Worm (Caenorhabditis elegans) whole organism, L4 larva: ENCODE measurements around the gene arrd-14.

Source experiments
- D1046.2 ChIP-seq: fragments of 200-800 bp; sonication (Bioruptor generic); IDR thresholded peaks from 2 replicates; pipeline ENCODE4 v1.3.6; 2022; ENCODE audit warnings: missing genetic modification characterization, missing compliant biosample characterization
- F44E2.7 ChIP-seq: fragments of 200-800 bp; sonication (Bioruptor generic); IDR thresholded peaks from 2 replicates; pipeline ENCODE4 v2.1.2; 2022; ENCODE audit warnings: missing genetic modification characterization, missing compliant biosample characterization
- R02D3.7 ChIP-seq: fragments of 150-350 bp; sonication (generic microtip); optimal IDR thresholded peaks from 3 replicates; lab custom pipeline; 2014; ENCODE audit warnings: missing biosample characterization, missing genetic modification characterization
- T20F7.1 ChIP-seq: fragments of 200-800 bp; sonication (Bioruptor generic); optimal IDR thresholded peaks from 2 replicates; lab custom pipeline; 2018; ENCODE audit warnings: mild to moderate bottlenecking, missing genetic modification characterization, missing compliant biosample characterization
- arid-1 ChIP-seq: fragments of 200-800 bp; sonication (Bioruptor generic); conservative IDR thresholded peaks from 2 replicates; pipeline ENCODE4 v1.3.6; 2022; ENCODE audit warnings: missing genetic modification reagents, missing genetic modification characterization, missing compliant biosample characterization
- ceh-20 ChIP-seq: fragments of 200-800 bp; sonication (Bioruptor generic); IDR thresholded peaks from 2 replicates; pipeline ENCODE4 v1.3.6; 2022; ENCODE audit warnings: missing genetic modification reagents, missing genetic modification characterization, missing compliant biosample characterization
- ceh-32 ChIP-seq: sonication (generic microtip); optimal IDR thresholded peaks from 2 replicates; lab custom pipeline; 2016; ENCODE audit warnings: mild to moderate bottlenecking, missing genetic modification characterization, missing compliant biosample characterization; ENCODE audit not compliant: poor library complexity
- daf-12 ChIP-seq: fragments of 150-350 bp; optimal IDR thresholded peaks from 2 replicates; lab custom pipeline; 2014; ENCODE audit warnings: missing biosample characterization, missing genetic modification reagents, missing genetic modification characterization
- daf-16 ChIP-seq, 3 experiments: sonication (generic microtip); optimal IDR thresholded peaks; 2 replicates each; lab custom pipeline; 2016 to 2017; ENCODE audit warnings: missing genetic modification characterization in 3 of 3, missing genetic modification reagents in 3 of 3, mild to moderate bottlenecking in 2 of 3, missing compliant biosample characterization in 2 of 3, missing biosample characterization in 1 of 3, moderate library complexity in 1 of 3
- dmd-6 ChIP-seq: fragments of 200-800 bp; sonication (Bioruptor generic); IDR thresholded peaks from 2 replicates; pipeline ENCODE4 v1.3.6; 2022; ENCODE audit warnings: missing genetic modification reagents, missing genetic modification characterization, missing compliant biosample characterization
- duxl-1 ChIP-seq: sonication (generic microtip); optimal IDR thresholded peaks from 2 replicates; lab custom pipeline; 2016; ENCODE audit warnings: mild to moderate bottlenecking, missing genetic modification characterization, moderate library complexity, missing compliant biosample characterization; ENCODE audit not compliant: poor library complexity
- dve-1 ChIP-seq: sonication (generic microtip); optimal IDR thresholded peaks from 2 replicates; lab custom pipeline; 2017; ENCODE audit warnings: antibody characterized with exemption, mild to moderate bottlenecking, missing genetic modification characterization, missing compliant biosample characterization; ENCODE audit not compliant: insufficient read depth
- egl-27 ChIP-seq: sonication (generic microtip); optimal IDR thresholded peaks from 3 replicates; lab custom pipeline; 2017; ENCODE audit warnings: missing biosample characterization, missing genetic modification reagents, missing genetic modification characterization
- gei-8 ChIP-seq: fragments of 200-800 bp; sonication (Bioruptor generic); optimal IDR thresholded peaks from 2 replicates; lab custom pipeline; 2018; ENCODE audit warnings: mild to moderate bottlenecking, missing genetic modification characterization, missing compliant biosample characterization
- hif-1 ChIP-seq, 2 experiments: sonication (generic microtip); optimal IDR thresholded peaks; 2 replicates each; lab custom pipeline; 2016 to 2017; ENCODE audit warnings: missing compliant biosample characterization in 2 of 2, missing genetic modification characterization in 2 of 2, missing genetic modification reagents in 2 of 2, missing genotype in 2 of 2, mild to moderate bottlenecking in 1 of 2
- hlh-11 ChIP-seq: fragments of 200-800 bp; sonication (Bioruptor generic); optimal IDR thresholded peaks from 2 replicates; lab custom pipeline; 2018; ENCODE audit warnings: mild to moderate bottlenecking, missing genetic modification characterization, missing compliant biosample characterization
- hlh-30 ChIP-seq: sonication (generic microtip); optimal IDR thresholded peaks from 2 replicates; lab custom pipeline; 2017; ENCODE audit warnings: antibody characterized with exemption, mild to moderate bottlenecking, missing genetic modification characterization, missing compliant biosample characterization; ENCODE audit not compliant: insufficient read depth
- lsy-2 ChIP-seq, 2 experiments: fragments of 150-350 bp in 1 of 2; sonication (generic microtip) in 1 of 2; optimal IDR thresholded peaks; 2 replicates each; lab custom pipeline; 2014 to 2017; ENCODE audit warnings: missing biosample characterization in 2 of 2, missing genetic modification characterization in 2 of 2
- madf-9 ChIP-seq: fragments of 200-800 bp; sonication (Bioruptor generic); conservative IDR thresholded peaks from 2 replicates; pipeline ENCODE4 v1.3.6; 2022; ENCODE audit warnings: missing genetic modification reagents, missing genetic modification characterization, missing compliant biosample characterization
- mdl-1 ChIP-seq, 2 experiments: fragments of 150-350 bp in 1 of 2; sonication (generic microtip) in 1 of 2; optimal IDR thresholded peaks; 2 replicates each; lab custom pipeline; 2014 to 2017; ENCODE audit warnings: missing biosample characterization in 2 of 2, missing genetic modification characterization in 2 of 2
- mxl-2 ChIP-seq: fragments of 200-800 bp; sonication (Bioruptor generic); conservative IDR thresholded peaks from 2 replicates; pipeline ENCODE4 v1.3.6; 2022; ENCODE audit warnings: missing genetic modification reagents, missing genetic modification characterization, missing compliant biosample characterization
- nhr-102 ChIP-seq: sonication (generic microtip); optimal IDR thresholded peaks from 2 replicates; lab custom pipeline; 2016; ENCODE audit warnings: mild to moderate bottlenecking, missing genetic modification characterization, moderate library complexity, missing compliant biosample characterization
- nhr-25 ChIP-seq: sonication (generic microtip); optimal IDR thresholded peaks from 2 replicates; lab custom pipeline; 2017; ENCODE audit warnings: missing genetic modification characterization, mild to moderate bottlenecking, missing compliant biosample characterization, antibody characterized with exemption, moderate library complexity, borderline replicate concordance; ENCODE audit not compliant: insufficient read depth
- nhr-28 ChIP-seq: fragments of 150-350 bp; optimal IDR thresholded peaks from 2 replicates; lab custom pipeline; 2014; ENCODE audit warnings: missing biosample characterization, missing genetic modification characterization
- nhr-42 ChIP-seq: fragments of 200-800 bp; sonication (Bioruptor generic); IDR thresholded peaks from 2 replicates; pipeline ENCODE4 v1.3.6; 2022; ENCODE audit warnings: missing genetic modification characterization, missing compliant biosample characterization
- nhr-48 ChIP-seq: sonication (generic microtip); optimal IDR thresholded peaks from 2 replicates; lab custom pipeline; 2016; ENCODE audit warnings: mild to moderate bottlenecking, missing genetic modification characterization, missing compliant biosample characterization
- sdz-12 ChIP-seq: fragments of 200-800 bp; sonication (Bioruptor generic); optimal IDR thresholded peaks from 2 replicates; lab custom pipeline; 2018; ENCODE audit warnings: mild to moderate bottlenecking, missing genetic modification characterization, missing compliant biosample characterization
- snpc-1.2 ChIP-seq: fragments of 200-800 bp; sonication (Bioruptor generic); IDR thresholded peaks from 2 replicates; pipeline ENCODE4 v1.3.6; 2022; ENCODE audit warnings: missing genetic modification reagents, missing genetic modification characterization, missing compliant biosample characterization
- spr-1 ChIP-seq: sonication (generic microtip); optimal IDR thresholded peaks from 2 replicates; lab custom pipeline; 2016; ENCODE audit warnings: mild to moderate bottlenecking, missing genetic modification characterization, missing compliant biosample characterization
- tag-97 ChIP-seq: fragments of 200-800 bp; sonication (Bioruptor generic); IDR thresholded peaks from 2 replicates; pipeline ENCODE4 v1.3.6; 2022; ENCODE audit warnings: missing genetic modification characterization, missing compliant biosample characterization
- ztf-11 ChIP-seq: fragments of 150-350 bp; optimal IDR thresholded peaks from 2 replicates; lab custom pipeline; 2014; ENCODE audit warnings: missing biosample characterization, missing genetic modification characterization

The arrd-14 gene

DNA sequence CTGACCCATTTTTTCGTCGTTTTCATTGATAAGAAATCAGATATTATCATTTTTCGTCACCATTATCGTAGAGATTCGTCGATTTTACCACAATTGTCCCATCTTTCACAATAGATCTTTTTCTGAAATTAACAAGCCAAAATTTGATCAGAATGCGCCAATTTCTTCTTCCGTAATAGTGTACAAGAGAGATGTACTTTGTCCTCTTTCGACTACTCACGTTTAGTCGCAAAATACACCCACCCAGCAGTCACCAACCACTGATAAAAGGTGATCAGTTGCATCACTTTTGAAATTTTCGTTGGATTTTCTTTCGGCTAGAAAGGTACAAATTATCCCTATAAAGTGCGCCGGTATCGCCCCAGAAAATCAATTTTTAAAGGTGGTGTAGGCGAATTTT lies 19.5 kb upstream of the arrd-14 start:
- no peak for TF ChIP-seq D1046.2 (GFP tag; lab: Robert Waterston, UW)
- no peak for TF ChIP-seq mdl-1 (tag; optimal IDR thresholded peaks at IDR 0.05; lab: Kevin White, UChicago)
- TF ChIP-seq F44E2.7 (GFP tag; lab: Robert Waterston, UW): no peak
- TF ChIP-seq daf-16 (GFP tag; optimal IDR thresholded peaks at IDR 0.05; lab: Kevin White, UChicago): no peak
- TF ChIP-seq daf-16 (tag; optimal IDR thresholded peaks at IDR 0.05; lab: Kevin White, UChicago): peak; percentile 41
- no peak for TF ChIP-seq mxl-2 (GFP tag; lab: Robert Waterston, UW)
- no peak for TF ChIP-seq nhr-48 (tag; lab: Kevin White, UChicago)
- TF ChIP-seq dmd-6 (GFP tag; lab: Robert Waterston, UW): 0 out of 2 replicates have a peak, but pooled peaks have one; percentile 12
- no peak for TF ChIP-seq arid-1 (GFP tag; lab: Robert Waterston, UW)
- TF ChIP-seq nhr-42: no peak
- TF ChIP-seq nhr-25 (tag; lab: Kevin White, UChicago): no peak
- TF ChIP-seq ztf-11 (tag; lab: Kevin White, UChicago): no peak
- TF ChIP-seq spr-1 (tag; lab: Kevin White, UChicago): no peak
- TF ChIP-seq tag-97: no peak
- TF ChIP-seq madf-9 (GFP tag; lab: Robert Waterston, UW): no peak
- no peak for TF ChIP-seq ceh-32 (tag; lab: Kevin White, UChicago)
- no peak for TF ChIP-seq ceh-20
- TF ChIP-seq egl-27 (tag; lab: Kevin White, UChicago): no peak
- TF ChIP-seq lsy-2 (tag; optimal IDR thresholded peaks at IDR 0.05; lab: Kevin White, UChicago): no peak
- peak in 1 of 2 experiments; percentile 96 for TF ChIP-seq hif-1 (tag; optimal IDR thresholded peaks at IDR 0.05; lab: Kevin White, UChicago)

DNA sequence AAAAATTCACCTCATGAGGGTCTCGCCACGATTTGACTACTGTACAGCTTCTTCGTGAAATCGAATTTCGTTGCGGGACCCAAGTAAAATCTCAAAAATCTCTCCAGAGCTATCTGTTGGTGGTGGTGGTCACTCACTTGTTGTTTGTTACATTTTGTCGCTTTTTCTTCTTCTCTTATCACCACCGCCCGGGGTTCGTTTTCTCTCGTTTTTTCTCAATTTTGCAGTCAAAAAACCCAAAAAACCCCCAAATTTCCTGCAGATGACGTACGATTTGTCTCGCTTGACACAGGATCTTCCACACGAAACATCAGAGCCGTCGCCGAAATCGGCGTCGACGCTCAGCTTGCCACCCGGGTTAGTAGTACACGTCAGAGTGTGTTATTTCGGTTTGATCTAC lies 16.0 kb upstream of the arrd-14 start, which contains the start of gene R06B9.5:
R06B9.5 (plus strand) TSS at position 232 of the 400 bp plus-strand sequence.
- TF ChIP-seq daf-16 (GFP tag; optimal IDR thresholded peaks at IDR 0.05; lab: Kevin White, UChicago) (no peak), daf-16 (tag; optimal IDR thresholded peaks at IDR 0.05; lab: Kevin White, UChicago) (peak; percentile 5), R02D3.7 (tag; lab: Kevin White, UChicago) (no peak), D1046.2 (GFP tag; lab: Robert Waterston, UW) (no peak)

DNA sequence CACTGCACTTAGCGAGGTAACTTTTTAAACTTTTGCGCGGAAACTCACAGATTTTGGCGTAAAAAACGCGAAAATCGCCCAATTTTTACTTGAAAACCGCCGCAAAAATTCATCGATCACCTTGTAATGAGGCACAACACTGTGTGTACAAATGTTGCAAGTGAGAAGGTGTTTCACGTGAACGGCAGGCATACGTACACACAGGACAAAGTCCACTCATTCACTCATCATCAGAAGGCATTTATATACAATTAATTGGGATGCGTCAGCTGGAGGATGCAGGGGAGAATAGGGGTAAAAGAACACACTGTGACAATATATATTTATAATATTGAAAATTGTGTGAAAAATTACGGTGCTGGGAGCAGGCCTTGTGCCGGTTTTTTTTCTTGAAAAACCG lies 15.2 kb upstream of the arrd-14 start:
- TF ChIP-seq daf-12 (tag; lab: Kevin White, UChicago) (no peak), T20F7.1 (GFP tag; lab: Kevin White, UChicago) (no peak), nhr-102 (tag; lab: Kevin White, UChicago) (no peak), hlh-30 (tag; lab: Kevin White, UChicago) (peak; percentile 18), dve-1 (tag; lab: Kevin White, UChicago) (peak; percentile 34), duxl-1 (no peak), mxl-2 (GFP tag; lab: Robert Waterston, UW) (peak; percentile 88), gei-8 (GFP tag; lab: Kevin White, UChicago) (no peak), hlh-11 (tag; lab: Kevin White, UChicago) (peak; percentile 22), nhr-48 (tag; lab: Kevin White, UChicago) (no peak), lsy-2 (tag; optimal IDR thresholded peaks at IDR 0.05; lab: Kevin White, UChicago) (peak in 1 of 2 experiments; percentile 1), daf-16 (GFP tag; optimal IDR thresholded peaks at IDR 0.05; lab: Kevin White, UChicago) (no peak), daf-16 (tag; optimal IDR thresholded peaks at IDR 0.05; lab: Kevin White, UChicago) (peak; percentile 52), snpc-1.2 (GFP tag; lab: Robert Waterston, UW) (peak; percentile 51; the same call in 1 of the 2 replicates), sdz-12 (GFP tag; lab: Kevin White, UChicago) (no peak), nhr-28 (tag; lab: Kevin White, UChicago) (peak; percentile 28)
